Fruit fly (Drosophila melanogaster) whole organism, embryonic: Measurements from ENCODE around the gene CG5863.
A peak's percentile ranks its signal among the peaks of the same experiment; 100 is the strongest.

Experiments
- Aef1 ChIP-seq: fragments of 200-800 bp; sonication (Bioruptor generic); IDR thresholded peaks from 3 replicates; pipeline ENCODE4 v1.3.6; 2022; ENCODE audit warnings: missing biosample characterization, missing genetic modification characterization
- Atf6 ChIP-seq: fragments of 200-800 bp; sonication (Bioruptor generic); IDR thresholded peaks from 2 replicates; pipeline ENCODE4 v1.3.6; 2022; ENCODE audit warnings: missing biosample characterization, missing genetic modification characterization
- CG10654 ChIP-seq: fragments of 200-800 bp; sonication (Bioruptor generic); optimal IDR thresholded peaks from 2 replicates; lab custom pipeline; 2016; ENCODE audit warnings: missing biosample characterization, missing genetic modification characterization
- CG11504 ChIP-seq: fragments of 200-800 bp; sonication (Bioruptor generic); optimal IDR thresholded peaks from 3 replicates; lab custom pipeline; 2019; ENCODE audit warnings: missing biosample characterization, mild to moderate bottlenecking, missing genetic modification characterization, moderate library complexity
- CG14860 ChIP-seq: fragments of 200-800 bp; sonication (Bioruptor generic); IDR thresholded peaks from 3 replicates; pipeline ENCODE4 v1.3.6; 2022; ENCODE audit warnings: missing biosample characterization, missing genetic modification characterization; ENCODE audit not compliant: partially characterized antibody
- CG15696 ChIP-seq: fragments of 200-800 bp; sonication (Bioruptor generic); optimal IDR thresholded peaks from 2 replicates; lab custom pipeline; 2019; ENCODE audit warnings: missing biosample characterization, mild to moderate bottlenecking, missing genetic modification characterization, moderate library complexity
- CG16815 ChIP-seq: fragments of 200-800 bp; sonication (Bioruptor generic); optimal IDR thresholded peaks from 3 replicates; lab custom pipeline; 2017; ENCODE audit warnings: missing biosample characterization, mild to moderate bottlenecking, missing genetic modification characterization
- CG16863 ChIP-seq: fragments of 200-800 bp; sonication (Bioruptor generic); optimal IDR thresholded peaks from 3 replicates; lab custom pipeline; 2016; ENCODE audit warnings: missing biosample characterization, missing genetic modification characterization
- CG17361 ChIP-seq: fragments of 200-800 bp; sonication (Bioruptor generic); IDR thresholded peaks from 3 replicates; pipeline ENCODE4 v1.3.6; 2022; ENCODE audit warnings: missing biosample characterization, missing genetic modification characterization
- CG17912 ChIP-seq: fragments of 200-800 bp; sonication (Bioruptor generic); optimal IDR thresholded peaks from 2 replicates; lab custom pipeline; 2018; ENCODE audit warnings: missing biosample characterization, mild to moderate bottlenecking, missing genetic modification characterization
- CG18011 ChIP-seq: fragments of 200-800 bp; sonication (Bioruptor generic); optimal IDR thresholded peaks from 2 replicates; lab custom pipeline; 2017; ENCODE audit warnings: missing biosample characterization, missing genetic modification characterization, mild to moderate bottlenecking, moderate library complexity, missing genotype
- CG1832 ChIP-seq: fragments of 200-800 bp; sonication (Bioruptor generic); optimal IDR thresholded peaks from 2 replicates; lab custom pipeline; 2017; ENCODE audit warnings: missing biosample characterization, mild to moderate bottlenecking, missing genetic modification characterization, inconsistent platforms
- CG31224 ChIP-seq: fragments of 200-800 bp; sonication (Bioruptor generic); IDR thresholded peaks from 2 replicates; pipeline ENCODE4 v1.3.6; 2022; ENCODE audit warnings: missing biosample characterization, missing genetic modification characterization
- CG3847 ChIP-seq: fragments of 200-800 bp; sonication (Bioruptor generic); IDR thresholded peaks from 2 replicates; pipeline ENCODE4 v1.3.6; 2022; ENCODE audit warnings: missing biosample characterization, missing genetic modification characterization
- CG4360 ChIP-seq: fragments of 200-800 bp; sonication (Bioruptor generic); IDR thresholded peaks from 2 replicates; pipeline ENCODE4 v1.3.6; 2022; ENCODE audit warnings: missing biosample characterization, missing genetic modification characterization
- CG4424 ChIP-seq: fragments of 200-800 bp; sonication (Bioruptor generic); optimal IDR thresholded peaks from 3 replicates; lab custom pipeline; 2016; ENCODE audit warnings: missing biosample characterization, missing genetic modification characterization
- CG5180 ChIP-seq: fragments of 200-800 bp; sonication (Bioruptor generic); optimal IDR thresholded peaks from 3 replicates; lab custom pipeline; 2017; ENCODE audit warnings: missing biosample characterization, missing genetic modification characterization, mild to moderate bottlenecking, moderate library complexity, missing genetic modification reagents
- CG5953 ChIP-seq: fragments of 200-800 bp; sonication (Bioruptor generic); IDR thresholded peaks from 2 replicates; pipeline ENCODE4 v1.3.6; 2022; ENCODE audit warnings: missing biosample characterization, missing genetic modification characterization
- Dad ChIP-seq: fragments of 200-800 bp; sonication (Bioruptor generic); optimal IDR thresholded peaks from 3 replicates; lab custom pipeline; 2016; ENCODE audit warnings: missing biosample characterization, missing genetic modification characterization
- Dbx ChIP-seq: fragments of 200-800 bp; sonication (Bioruptor generic); IDR thresholded peaks from 3 replicates; pipeline ENCODE4 v1.3.6; 2022; ENCODE audit warnings: missing biosample characterization, missing genetic modification characterization
- Dref ChIP-seq: fragments of 200-800 bp; sonication (Bioruptor generic); IDR thresholded peaks from 2 replicates; pipeline ENCODE4 v1.3.6; 2022; ENCODE audit warnings: missing biosample characterization, missing genetic modification characterization
- Elba2 ChIP-seq: fragments of 200-800 bp; sonication (Bioruptor generic); optimal IDR thresholded peaks from 3 replicates; lab custom pipeline; 2016; ENCODE audit warnings: missing biosample characterization, missing genetic modification characterization
- Gsc ChIP-seq: fragments of 200-800 bp; sonication (Bioruptor generic); IDR thresholded peaks from 2 replicates; pipeline ENCODE4 v1.3.6; 2022; ENCODE audit warnings: missing biosample characterization, missing genetic modification characterization
- Hey ChIP-seq: fragments of 200-800 bp; sonication (Bioruptor generic); optimal IDR thresholded peaks from 3 replicates; lab custom pipeline; 2018; ENCODE audit warnings: missing biosample characterization, mild to moderate bottlenecking, missing genetic modification characterization
- Hsf ChIP-seq: fragments of 200-800 bp; sonication (Bioruptor generic); optimal IDR thresholded peaks from 3 replicates; lab custom pipeline; 2016; ENCODE audit warnings: missing biosample characterization, missing genetic modification characterization
- Myb ChIP-seq: fragments of 200-800 bp; sonication (Bioruptor generic); optimal IDR thresholded peaks from 2 replicates; lab custom pipeline; 2016; ENCODE audit warnings: missing biosample characterization, missing genetic modification characterization
- Neu2 ChIP-seq: fragments of 200-800 bp; sonication (Bioruptor generic); optimal IDR thresholded peaks from 3 replicates; lab custom pipeline; 2016; ENCODE audit warnings: missing biosample characterization, missing genetic modification characterization, borderline replicate concordance
- Oli ChIP-seq: fragments of 200-800 bp; sonication (Bioruptor generic); optimal IDR thresholded peaks from 2 replicates; lab custom pipeline; 2018; ENCODE audit warnings: missing biosample characterization, mild to moderate bottlenecking, missing genetic modification characterization, moderate library complexity
- Rfx ChIP-seq: fragments of 200-800 bp; sonication (Bioruptor generic); IDR thresholded peaks from 2 replicates; pipeline ENCODE4 v1.3.6; 2022; ENCODE audit warnings: missing biosample characterization, missing genetic modification characterization
- Sin3A ChIP-seq: fragments of >200 bp; optimal IDR thresholded peaks from 2 replicates; lab custom pipeline; 2018
- Vsx1 ChIP-seq: fragments of 200-800 bp; sonication (Bioruptor generic); optimal IDR thresholded peaks from 2 replicates; lab custom pipeline; 2017; ENCODE audit warnings: missing biosample characterization, mild to moderate bottlenecking, missing genetic modification characterization, missing genetic modification reagents
- Xbp1 ChIP-seq: fragments of 200-800 bp; sonication (Bioruptor generic); optimal IDR thresholded peaks from 3 replicates; lab custom pipeline; 2016; ENCODE audit warnings: missing biosample characterization, mild to moderate bottlenecking, missing genetic modification characterization
- Xrp1 ChIP-seq: fragments of 200-800 bp; sonication (Bioruptor generic); IDR thresholded peaks from 2 replicates; pipeline ENCODE4 v1.3.6; 2022; ENCODE audit warnings: missing biosample characterization, missing genetic modification characterization
- ap ChIP-seq: fragments of 200-800 bp; sonication (Bioruptor generic); IDR thresholded peaks from 2 replicates; pipeline ENCODE4 v1.3.6; 2022; ENCODE audit warnings: missing biosample characterization, missing genetic modification characterization
- chinmo ChIP-seq: fragments of 200-800 bp; sonication (Bioruptor generic); IDR thresholded peaks from 4 replicates; pipeline ENCODE4 v1.3.6; 2022; ENCODE audit warnings: missing biosample characterization, missing genetic modification characterization; ENCODE audit not compliant: partially characterized antibody
- dati ChIP-seq: fragments of 200-800 bp; sonication (Bioruptor generic); IDR thresholded peaks from 2 replicates; pipeline ENCODE4 v1.3.6; 2022; ENCODE audit warnings: missing biosample characterization, missing genetic modification characterization
- dimm ChIP-seq: fragments of 200-800 bp; sonication (Bioruptor generic); IDR thresholded peaks from 2 replicates; pipeline ENCODE4 v1.3.6; 2022; ENCODE audit warnings: missing biosample characterization, missing genetic modification characterization
- dpn ChIP-seq, 2 experiments: fragments of 200-800 bp; sonication (Bioruptor generic); optimal IDR thresholded peaks; 3 replicates each; lab custom pipeline; 2016; ENCODE audit warnings: missing biosample characterization in 2 of 2, missing genetic modification characterization in 2 of 2
- en ChIP-seq: fragments of 200-800 bp; sonication (Bioruptor generic); optimal IDR thresholded peaks from 2 replicates; lab custom pipeline; 2016; ENCODE audit warnings: missing biosample characterization, missing genetic modification characterization
- eve ChIP-seq, 2 experiments: fragments of >200 bp; optimal IDR thresholded peaks; 2 replicates each; lab custom pipeline; 2017; ENCODE audit warnings: missing biosample characterization in 2 of 2, missing genetic modification characterization in 2 of 2
- ewg ChIP-seq: fragments of 200-800 bp; sonication (Bioruptor generic); optimal IDR thresholded peaks from 3 replicates; lab custom pipeline; 2017; ENCODE audit warnings: mild to moderate bottlenecking, missing biosample characterization, missing genetic modification reagents, missing genetic modification characterization
- grn ChIP-seq: fragments of 200-800 bp; sonication (Bioruptor generic); optimal IDR thresholded peaks from 3 replicates; lab custom pipeline; 2017; ENCODE audit warnings: missing biosample characterization, missing genetic modification characterization
- hbn ChIP-seq: fragments of 200-800 bp; sonication (Bioruptor generic); IDR thresholded peaks from 2 replicates; pipeline ENCODE4 v1.3.6; 2022; ENCODE audit warnings: missing biosample characterization, missing genetic modification characterization; ENCODE audit not compliant: partially characterized antibody
- nmo ChIP-seq: fragments of 200-800 bp; sonication (Bioruptor generic); optimal IDR thresholded peaks from 2 replicates; lab custom pipeline; 2018; ENCODE audit warnings: missing biosample characterization, mild to moderate bottlenecking, missing genetic modification characterization, moderate library complexity
- ranshi ChIP-seq: fragments of 200-800 bp; sonication (Bioruptor generic); IDR thresholded peaks from 2 replicates; pipeline ENCODE4 v1.3.6; 2022; ENCODE audit warnings: missing biosample characterization, missing genetic modification characterization
- repo ChIP-seq: fragments of 200-800 bp; sonication (Bioruptor generic); optimal IDR thresholded peaks from 2 replicates; lab custom pipeline; 2016; ENCODE audit warnings: missing biosample characterization, missing genetic modification characterization
- ssp ChIP-seq: fragments of 200-800 bp; sonication (Bioruptor generic); IDR thresholded peaks from 2 replicates; pipeline ENCODE4 v1.3.6; 2022; ENCODE audit warnings: missing biosample characterization, missing genetic modification characterization
- tap ChIP-seq: fragments of 200-800 bp; optimal IDR thresholded peaks from 3 replicates; lab custom pipeline; 2019; ENCODE audit warnings: missing biosample characterization, mild to moderate bottlenecking, missing genetic modification characterization, moderate library complexity
- ttk ChIP-seq: fragments of 200-800 bp; sonication (Bioruptor generic); IDR thresholded peaks from 2 replicates; pipeline ENCODE4 v2.1.2; 2022; ENCODE audit warnings: missing biosample characterization, missing genetic modification characterization
- zfh1 ChIP-seq: fragments of 200-800 bp; sonication (Bioruptor generic); IDR thresholded peaks from 3 replicates; pipeline ENCODE4 v1.3.6; 2022; ENCODE audit warnings: missing biosample characterization, missing genetic modification characterization

CG5863 gene

DNA sequence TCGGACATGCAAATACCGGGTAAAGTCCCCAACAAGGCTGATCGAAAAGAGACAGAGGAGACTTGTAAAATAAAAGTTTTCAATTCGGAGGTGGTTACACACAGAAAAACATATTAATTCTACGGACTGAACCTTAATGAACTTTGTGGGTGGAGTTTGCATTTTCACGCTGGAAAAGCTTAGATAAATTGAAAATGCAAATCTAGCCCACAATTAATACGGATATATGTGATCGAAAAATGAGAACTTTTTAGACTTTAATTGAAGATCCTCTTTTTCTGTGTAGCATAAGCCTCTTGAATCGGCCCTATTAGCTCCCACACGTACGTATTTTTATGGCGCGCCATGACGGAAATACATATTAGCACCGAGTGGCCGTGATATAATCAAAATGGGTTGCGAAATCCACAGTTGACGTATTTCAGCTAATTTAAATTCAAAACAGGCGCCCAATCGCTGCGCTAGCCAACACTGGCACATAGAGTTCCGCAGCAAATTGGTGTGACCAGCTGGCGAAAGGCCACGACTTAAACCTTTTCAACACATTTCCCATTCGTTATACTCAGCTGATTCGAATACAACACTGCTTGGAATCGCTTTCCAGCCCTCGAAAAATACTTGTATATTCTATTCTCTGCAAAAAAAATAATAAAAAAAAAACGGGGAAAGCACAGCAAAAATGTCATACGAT is 25.4 kb upstream of the CG5863 start (continued):
- no peak for TF ChIP-seq hbn
- peak; percentile 64 for TF ChIP-seq Xrp1
- peak; percentile 58 to 77 for TF ChIP-seq dpn (GFP tag; optimal IDR thresholded peaks at IDR 0.05; lab: Kevin White, UChicago)
- peak; percentile 24; the same call in 1 of the 2 replicates for TF ChIP-seq CG4360 (GFP tag; lab: Robert Waterston, UW)
- TF ChIP-seq chinmo (GFP tag; lab: Robert Waterston, UW) = no peak; the same call in 3 of the 4 replicates
- TF ChIP-seq Atf6 (GFP tag; lab: Robert Waterston, UW) = peak; percentile 80
- TF ChIP-seq CG5180 (GFP tag; lab: Kevin White, UChicago) = peak; percentile 27
- no peak for TF ChIP-seq CG14860
- TF ChIP-seq Hsf (GFP tag; lab: Kevin White, UChicago) = peak; percentile 52
- TF ChIP-seq ewg = peak; percentile 44
- TF ChIP-seq CG18011 = peak; percentile 23
- no peak for TF ChIP-seq Hey (tag; lab: Kevin White, UChicago)
- peak; percentile 49; the same call in 1 of the 3 replicates for TF ChIP-seq CG17361 (GFP tag; lab: Robert Waterston, UW)
- peak; percentile 58 for TF ChIP-seq repo
- TF ChIP-seq CG15696 (tag; lab: Kevin White, UChicago) = peak; percentile 0
- TF ChIP-seq CG16815 (GFP tag; lab: Kevin White, UChicago) = no peak
- TF ChIP-seq Neu2 (GFP tag; lab: Kevin White, UChicago) = no peak
- peak; percentile 35 for TF ChIP-seq nmo (GFP tag; lab: Kevin White, UChicago)
- peak; percentile 81 for TF ChIP-seq Myb (GFP tag; lab: Kevin White, UChicago)
- no peak for TF ChIP-seq en (GFP tag; lab: Kevin White, UChicago)
- TF ChIP-seq CG10654 = peak; percentile 10
- TF ChIP-seq ranshi (GFP tag; lab: Robert Waterston, UW) = peak; percentile 14; the same call in 1 of the 2 replicates
- peak; percentile 57; the same call in 1 of the 2 replicates for TF ChIP-seq ssp (GFP tag; lab: Robert Waterston, UW)
- no peak; the same call in 1 of the 2 replicates for TF ChIP-seq dati
- TF ChIP-seq Vsx1 (GFP tag; lab: Kevin White, UChicago) = peak; percentile 95
- no peak for TF ChIP-seq CG31224 (GFP tag; lab: Robert Waterston, UW)
- peak; percentile 72 for TF ChIP-seq CG3847 (GFP tag; lab: Robert Waterston, UW)
- TF ChIP-seq dimm = no peak
- peak; percentile 34 for TF ChIP-seq Elba2 (GFP tag; lab: Kevin White, UChicago)
- TF ChIP-seq CG16863 (GFP tag; lab: Kevin White, UChicago) = peak; percentile 46
- TF ChIP-seq Dad (GFP tag; lab: Kevin White, UChicago) = peak; percentile 73
- no peak; the same call in 2 of the 3 replicates for TF ChIP-seq Aef1 (GFP tag; lab: Robert Waterston, UW)
- no peak for TF ChIP-seq tap
- peak; percentile 71 for TF ChIP-seq CG11504 (tag; lab: Kevin White, UChicago)
- peak; percentile 63 for TF ChIP-seq Sin3A
- TF ChIP-seq CG5953 (GFP tag; lab: Robert Waterston, UW) = no peak
- TF ChIP-seq Dbx (GFP tag; lab: Robert Waterston, UW) = peak; percentile 79
- peak; percentile 76 for TF ChIP-seq Xbp1 (GFP tag; lab: Kevin White, UChicago)
- peak; percentile 70 for TF ChIP-seq Rfx (GFP tag; lab: Robert Waterston, UW)
- peak; percentile 35; the same call in 1 of the 2 replicates for TF ChIP-seq ttk (GFP tag; lab: Robert Waterston, UW)
- TF ChIP-seq CG4424 (GFP tag; lab: Kevin White, UChicago) = peak; percentile 22
- no peak for TF ChIP-seq Gsc (GFP tag; lab: Robert Waterston, UW)
- no peak for TF ChIP-seq CG1832 (GFP tag; lab: Kevin White, UChicago)
- TF ChIP-seq grn = no peak
- peak in 1 of 2 experiments; percentile 87 for TF ChIP-seq eve (GFP tag; optimal IDR thresholded peaks at IDR 0.05; lab: Kevin White, UChicago)
- TF ChIP-seq zfh1 (GFP tag; lab: Robert Waterston, UW) = peak; percentile 78
- peak; percentile 41; the same call in 1 of the 2 replicates for TF ChIP-seq Dref (GFP tag; lab: Robert Waterston, UW)
- TF ChIP-seq ap (GFP tag; lab: Robert Waterston, UW) = no peak
- peak; percentile 57 for TF ChIP-seq CG17912 (GFP tag; lab: Kevin White, UChicago)
- TF ChIP-seq Oli (tag; lab: Kevin White, UChicago) = peak; percentile 53
